2 fruit fly cellular contexts compared by ENCODE assay signal in genomic region chr3L:20517179-20517834, dm6.
TF ChIP-seq lines count a peak whose summit lies in the region.

No protein-coding gene starts in this region.

TF ChIP-seq in whole organism, adult, 20 proteins besides CTCF, POLR2A, EP300 and RAD21 (continued from another document):
- no peak for TF ChIP-seq CG1620 (GFP tag; optimal IDR thresholded peaks at IDR 0.05; lab: Kevin White, UChicago)

TF ChIP-seq in whole organism, embryonic, 481 proteins besides CTCF, POLR2A, EP300 and RAD21 (continued from another document):
- no peak for TF ChIP-seq HLH3B (GFP tag; IDR thresholded peaks at IDR 0.05; lab: Robert Waterston, UW)
- TF ChIP-seq hth (optimal IDR thresholded peaks at IDR 0.05; lab: Kevin White, UChicago): no peak
- peak; percentile 2 for TF ChIP-seq ac (GFP tag; optimal IDR thresholded peaks at IDR 0.05; lab: Kevin White, UChicago)
- TF ChIP-seq CHES-1-like (GFP tag; optimal IDR thresholded peaks at IDR 0.05; lab: Kevin White, UChicago): no peak
- TF ChIP-seq CG6272 (GFP tag; IDR thresholded peaks at IDR 0.05; lab: Robert Waterston, UW): no peak
- TF ChIP-seq CG8388 (GFP tag; optimal IDR thresholded peaks at IDR 0.05; lab: Kevin White, UChicago): peak; percentile 39
- peak; percentile 77 for TF ChIP-seq Deaf1 (tag; optimal IDR thresholded peaks at IDR 0.05; lab: Kevin White, UChicago)
- peak; percentile 27 for TF ChIP-seq ewg (GFP tag; optimal IDR thresholded peaks at IDR 0.05; lab: Kevin White, UChicago)
- TF ChIP-seq corto (GFP tag; optimal IDR thresholded peaks at IDR 0.05; lab: Kevin White, UChicago): no peak
- TF ChIP-seq kni (GFP tag; optimal IDR thresholded peaks at IDR 0.05; lab: Kevin White, UChicago): peak; percentile 49
- TF ChIP-seq CG8290 (GFP tag; optimal IDR thresholded peaks at IDR 0.05; lab: Kevin White, UChicago): no peak
- peak; percentile 3 to 39 for TF ChIP-seq CG8290 (tag; optimal IDR thresholded peaks at IDR 0.05; lab: Kevin White, UChicago)
- no peak for TF ChIP-seq CG6765 (GFP tag; optimal IDR thresholded peaks at IDR 0.05; lab: Kevin White, UChicago)
- no peak for TF ChIP-seq zen2 (GFP tag; IDR thresholded peaks at IDR 0.05; lab: Robert Waterston, UW; ENCODE audit: partially characterized antibody)
- TF ChIP-seq Antp (GFP tag; optimal IDR thresholded peaks at IDR 0.05; lab: Kevin White, UChicago): no peak
- TF ChIP-seq CG5245 (GFP tag; optimal IDR thresholded peaks at IDR 0.05; lab: Kevin White, UChicago): no peak
- peak; percentile 63 for TF ChIP-seq ttk (GFP tag; IDR thresholded peaks at IDR 0.05; lab: Robert Waterston, UW)
- no peak for TF ChIP-seq lmd (GFP tag; IDR thresholded peaks at IDR 0.05; lab: Robert Waterston, UW)
- TF ChIP-seq knrl (GFP tag; IDR thresholded peaks at IDR 0.05; lab: Robert Waterston, UW; ENCODE audit: partially characterized antibody): no peak
- TF ChIP-seq vnd (GFP tag; IDR thresholded peaks at IDR 0.05; lab: Robert Waterston, UW; ENCODE audit: partially characterized antibody): no peak
- TF ChIP-seq CG30403 (GFP tag; optimal IDR thresholded peaks at IDR 0.05; lab: Kevin White, UChicago): no peak
- no peak for TF ChIP-seq unc-4 (GFP tag; IDR thresholded peaks at IDR 0.05; lab: Robert Waterston, UW; ENCODE audit: partially characterized antibody)
- TF ChIP-seq ash1 (GFP tag; optimal IDR thresholded peaks at IDR 0.05; lab: Kevin White, UChicago): no peak
- TF ChIP-seq CG1832 (GFP tag; optimal IDR thresholded peaks at IDR 0.05; lab: Kevin White, UChicago): peak; percentile 91
- no peak for TF ChIP-seq CG7839 (tag; optimal IDR thresholded peaks at IDR 0.05; lab: Kevin White, UChicago)
- no peak for TF ChIP-seq CG8089 (GFP tag; optimal IDR thresholded peaks at IDR 0.05; lab: Kevin White, UChicago)
- no peak for TF ChIP-seq CG10431 (GFP tag; optimal IDR thresholded peaks at IDR 0.05; lab: Kevin White, UChicago)
- TF ChIP-seq abd-A (tag; optimal IDR thresholded peaks at IDR 0.05; lab: Kevin White, UChicago): peak; percentile 23
- peak; percentile 92 for TF ChIP-seq CG13894 (tag; optimal IDR thresholded peaks at IDR 0.05; lab: Kevin White, UChicago)
- no peak for TF ChIP-seq CG17829 (tag; optimal IDR thresholded peaks at IDR 0.05; lab: Kevin White, UChicago)
- TF ChIP-seq pros (GFP tag; optimal IDR thresholded peaks at IDR 0.05; lab: Kevin White, UChicago): peak; percentile 94
- no peak for TF ChIP-seq CG14860 (GFP tag; IDR thresholded peaks at IDR 0.05; lab: Robert Waterston, UW; ENCODE audit: partially characterized antibody)
- no peak for TF ChIP-seq CG4730 (GFP tag; IDR thresholded peaks at IDR 0.05; lab: Robert Waterston, UW)
- no peak for TF ChIP-seq cas (GFP tag; IDR thresholded peaks at IDR 0.05; lab: Robert Waterston, UW)
- no peak for TF ChIP-seq MBD-R2 (GFP tag; IDR thresholded peaks at IDR 0.05; lab: Robert Waterston, UW)
- TF ChIP-seq CG1233 (GFP tag; optimal IDR thresholded peaks at IDR 0.05; lab: Kevin White, UChicago): no peak
- no peak; the same call in 1 of the 2 replicates for TF ChIP-seq bbx (GFP tag; IDR thresholded peaks at IDR 0.05; lab: Robert Waterston, UW; ENCODE audit: partially characterized antibody)
- TF ChIP-seq nerfin-1 (tag; optimal IDR thresholded peaks at IDR 0.05; lab: Kevin White, UChicago): peak; percentile 14
- TF ChIP-seq CG31388 (GFP tag; optimal IDR thresholded peaks at IDR 0.05; lab: Kevin White, UChicago): no peak
- no peak for TF ChIP-seq dpn (GFP tag; optimal IDR thresholded peaks at IDR 0.05; lab: Kevin White, UChicago)
- TF ChIP-seq CG17328 (GFP tag; IDR thresholded peaks at IDR 0.05; lab: Robert Waterston, UW): no peak
- TF ChIP-seq ap (GFP tag; IDR thresholded peaks at IDR 0.05; lab: Robert Waterston, UW): no peak
- no peak for TF ChIP-seq mld (GFP tag; IDR thresholded peaks at IDR 0.05; lab: Robert Waterston, UW; ENCODE audit: partially characterized antibody)
- no peak for TF ChIP-seq Oaz (GFP tag; IDR thresholded peaks at IDR 0.05; lab: Robert Waterston, UW)
- TF ChIP-seq ci (GFP tag; IDR thresholded peaks at IDR 0.05; lab: Robert Waterston, UW): peak; percentile 41; the same call in 2 of the 3 replicates
- no peak for TF ChIP-seq br (optimal IDR thresholded peaks at IDR 0.05; lab: Kevin White, UChicago)
- no peak for TF ChIP-seq stwl (tag; optimal IDR thresholded peaks at IDR 0.05; lab: Kevin White, UChicago)
- TF ChIP-seq CG10321 (GFP tag; IDR thresholded peaks at IDR 0.05; lab: Robert Waterston, UW): peak; percentile 86
- peak; percentile 45; the same call in 1 of the 2 replicates for TF ChIP-seq CG4360 (GFP tag; IDR thresholded peaks at IDR 0.05; lab: Robert Waterston, UW)
- TF ChIP-seq Hand (GFP tag; optimal IDR thresholded peaks at IDR 0.05; lab: Kevin White, UChicago): no peak
- TF ChIP-seq CG8359 (GFP tag; optimal IDR thresholded peaks at IDR 0.05; lab: Kevin White, UChicago; ENCODE audit: borderline replicate concordance): no peak
- no peak for TF ChIP-seq CG11695 (GFP tag; IDR thresholded peaks at IDR 0.05; lab: Robert Waterston, UW)
- TF ChIP-seq usp (GFP tag; optimal IDR thresholded peaks at IDR 0.05; lab: Kevin White, UChicago): no peak
- TF ChIP-seq eyg (GFP tag; optimal IDR thresholded peaks at IDR 0.05; lab: Kevin White, UChicago): no peak
- no peak for TF ChIP-seq CG3995 (GFP tag; optimal IDR thresholded peaks at IDR 0.05; lab: Kevin White, UChicago)
- peak; percentile 76 for TF ChIP-seq crol (GFP tag; IDR thresholded peaks at IDR 0.05; lab: Robert Waterston, UW)
- no peak for TF ChIP-seq CG5180 (GFP tag; optimal IDR thresholded peaks at IDR 0.05; lab: Kevin White, UChicago)
- peak; percentile 31 for TF ChIP-seq CG12071 (GFP tag; optimal IDR thresholded peaks at IDR 0.05; lab: Kevin White, UChicago)
- TF ChIP-seq slp2 (GFP tag; optimal IDR thresholded peaks at IDR 0.05; lab: Kevin White, UChicago): no peak
- no peak for TF ChIP-seq PHDP (tag; optimal IDR thresholded peaks at IDR 0.05; lab: Kevin White, UChicago)
- TF ChIP-seq sens (GFP tag; lab: Kevin White, UChicago): peak; percentile 64
- no peak for TF ChIP-seq p53 (GFP tag; optimal IDR thresholded peaks at IDR 0.05; lab: Kevin White, UChicago)
- peak; percentile 58 for TF ChIP-seq Kr (GFP tag; optimal IDR thresholded peaks at IDR 0.05; lab: Kevin White, UChicago)
- no peak for TF ChIP-seq BEAF-32 (GFP tag; optimal IDR thresholded peaks at IDR 0.05; lab: Kevin White, UChicago)
- no peak for TF ChIP-seq CG1792 (GFP tag; optimal IDR thresholded peaks at IDR 0.05; lab: Kevin White, UChicago)
- no peak for TF ChIP-seq CG7372 (GFP tag; IDR thresholded peaks at IDR 0.05; lab: Robert Waterston, UW)
- TF ChIP-seq grn (GFP tag; optimal IDR thresholded peaks at IDR 0.05; lab: Kevin White, UChicago): no peak
- TF ChIP-seq CG11723 (GFP tag; optimal IDR thresholded peaks at IDR 0.05; lab: Kevin White, UChicago): peak; percentile 22
- no peak for TF ChIP-seq pnt (GFP tag; optimal IDR thresholded peaks at IDR 0.05; lab: Kevin White, UChicago)
- no peak for TF ChIP-seq gt (GFP tag; IDR thresholded peaks at IDR 0.05; lab: Robert Waterston, UW)
- TF ChIP-seq unpg (GFP tag; optimal IDR thresholded peaks at IDR 0.05; lab: Kevin White, UChicago): no peak
- TF ChIP-seq nom (GFP tag; optimal IDR thresholded peaks at IDR 0.05; lab: Kevin White, UChicago): peak; percentile 27
- TF ChIP-seq Ada2b (GFP tag; IDR thresholded peaks at IDR 0.05; lab: Robert Waterston, UW): no peak
- no peak for TF ChIP-seq YL-1 (GFP tag; optimal IDR thresholded peaks at IDR 0.05; lab: Kevin White, UChicago)
- no peak for TF ChIP-seq HLH54F (GFP tag; optimal IDR thresholded peaks at IDR 0.05; lab: Kevin White, UChicago)
- no peak for TF ChIP-seq CG8944 (GFP tag; optimal IDR thresholded peaks at IDR 0.05; lab: Kevin White, UChicago)
- peak; percentile 73 for TF ChIP-seq kay (GFP tag; optimal IDR thresholded peaks at IDR 0.05; lab: Kevin White, UChicago)
- no peak for TF ChIP-seq sqz (GFP tag; optimal IDR thresholded peaks at IDR 0.05; lab: Kevin White, UChicago)
- TF ChIP-seq yki (optimal IDR thresholded peaks at IDR 0.05; lab: Kevin White, UChicago): no peak
- TF ChIP-seq CG17612 (GFP tag; IDR thresholded peaks at IDR 0.05; lab: Robert Waterston, UW): no peak
- TF ChIP-seq tap (tag; optimal IDR thresholded peaks at IDR 0.05; lab: Kevin White, UChicago): no peak
- no peak for TF ChIP-seq Aef1 (GFP tag; IDR thresholded peaks at IDR 0.05; lab: Robert Waterston, UW)
- TF ChIP-seq Spps (tag; optimal IDR thresholded peaks at IDR 0.05; lab: Kevin White, UChicago): no peak
- peak; percentile 74 for TF ChIP-seq D (optimal IDR thresholded peaks at IDR 0.05; lab: Kevin White, UChicago)
- TF ChIP-seq D (GFP tag; optimal IDR thresholded peaks at IDR 0.05; lab: Kevin White, UChicago): no peak
- TF ChIP-seq en (GFP tag; optimal IDR thresholded peaks at IDR 0.05; lab: Kevin White, UChicago): no peak
- TF ChIP-seq esg (GFP tag; conservative IDR thresholded peaks at IDR 0.05; lab: Robert Waterston, UW): no peak
- peak; percentile 45; the same call in 1 of the 2 replicates for TF ChIP-seq rib (GFP tag; IDR thresholded peaks at IDR 0.05; lab: Robert Waterston, UW)
- 0 out of 3 replicates have a peak, but pooled peaks have one; percentile 28 for TF ChIP-seq CG16813 (GFP tag; IDR thresholded peaks at IDR 0.05; lab: Robert Waterston, UW; ENCODE audit: partially characterized antibody)
- no peak for TF ChIP-seq Pdp1 (GFP tag; optimal IDR thresholded peaks at IDR 0.05; lab: Kevin White, UChicago)
- no peak for TF ChIP-seq CG17361 (GFP tag; IDR thresholded peaks at IDR 0.05; lab: Robert Waterston, UW)
- no peak for TF ChIP-seq hkb (optimal IDR thresholded peaks at IDR 0.05; lab: Kevin White, UChicago)
- peak; percentile 33; the same call in 1 of the 2 replicates for TF ChIP-seq hkb (GFP tag; IDR thresholded peaks at IDR 0.05; lab: Robert Waterston, UW)
- no peak for TF ChIP-seq emc (GFP tag; optimal IDR thresholded peaks at IDR 0.05; lab: Kevin White, UChicago)
- TF ChIP-seq CG10979 (tag; optimal IDR thresholded peaks at IDR 0.05; lab: Kevin White, UChicago): no peak
- TF ChIP-seq CG10565 (GFP tag; optimal IDR thresholded peaks at IDR 0.05; lab: Kevin White, UChicago): no peak
- TF ChIP-seq CG13424 (tag; optimal IDR thresholded peaks at IDR 0.05; lab: Kevin White, UChicago): no peak
- TF ChIP-seq tx (GFP tag; optimal IDR thresholded peaks at IDR 0.05; lab: Kevin White, UChicago): no peak
- TF ChIP-seq Dfd (GFP tag; optimal IDR thresholded peaks at IDR 0.05; lab: Kevin White, UChicago): no peak
- TF ChIP-seq CG15601 (tag; optimal IDR thresholded peaks at IDR 0.05; lab: Kevin White, UChicago): no peak
- no peak for TF ChIP-seq insv (GFP tag; optimal IDR thresholded peaks at IDR 0.05; lab: Kevin White, UChicago)
- no peak for TF ChIP-seq CG2889 (GFP tag; IDR thresholded peaks at IDR 0.05; lab: Robert Waterston, UW)
- TF ChIP-seq CG3726 (GFP tag; IDR thresholded peaks at IDR 0.05; lab: Robert Waterston, UW): no peak
- no peak for TF ChIP-seq CG6654 (GFP tag; optimal IDR thresholded peaks at IDR 0.05; lab: Kevin White, UChicago)
- no peak for TF ChIP-seq otp (GFP tag; IDR thresholded peaks at IDR 0.05; lab: Robert Waterston, UW)
- TF ChIP-seq CG15479 (GFP tag; optimal IDR thresholded peaks at IDR 0.05; lab: Kevin White, UChicago): peak; percentile 96
- TF ChIP-seq CG3163 (GFP tag; optimal IDR thresholded peaks at IDR 0.05; lab: Kevin White, UChicago): peak; percentile 61
- no peak for TF ChIP-seq Hsf (GFP tag; optimal IDR thresholded peaks at IDR 0.05; lab: Kevin White, UChicago)
- TF ChIP-seq CG33213 (GFP tag; optimal IDR thresholded peaks at IDR 0.05; lab: Kevin White, UChicago): no peak
- peak; percentile 54 for TF ChIP-seq da (GFP tag; optimal IDR thresholded peaks at IDR 0.05; lab: Kevin White, UChicago)
- no peak for TF ChIP-seq so (GFP tag; IDR thresholded peaks at IDR 0.05; lab: Robert Waterston, UW)
- no peak for TF ChIP-seq CG13287 (GFP tag; IDR thresholded peaks at IDR 0.05; lab: Robert Waterston, UW; ENCODE audit: partially characterized antibody)
- no peak for TF ChIP-seq Nf-YB (GFP tag; optimal IDR thresholded peaks at IDR 0.05; lab: Kevin White, UChicago)
- TF ChIP-seq cato (GFP tag; optimal IDR thresholded peaks at IDR 0.05; lab: Kevin White, UChicago; ENCODE audit: borderline replicate concordance): no peak
- TF ChIP-seq Nf-YC (tag; optimal IDR thresholded peaks at IDR 0.05; lab: Kevin White, UChicago): no peak
- TF ChIP-seq CG10366 (GFP tag; IDR thresholded peaks at IDR 0.05; lab: Robert Waterston, UW): no peak
- TF ChIP-seq lov (optimal IDR thresholded peaks at IDR 0.05; lab: Kevin White, UChicago): no peak
- TF ChIP-seq lov (GFP tag; IDR thresholded peaks at IDR 0.05; lab: Robert Waterston, UW): no peak
- no peak for TF ChIP-seq lbe (GFP tag; optimal IDR thresholded peaks at IDR 0.05; lab: Kevin White, UChicago)
- peak; percentile 45; the same call in 1 of the 2 replicates for TF ChIP-seq ato (GFP tag; IDR thresholded peaks at IDR 0.05; lab: Robert Waterston, UW; ENCODE audit: partially characterized antibody)
- peak; percentile 64 for TF ChIP-seq zen (tag; optimal IDR thresholded peaks at IDR 0.05; lab: Kevin White, UChicago)
- peak; percentile 46 for TF ChIP-seq cad (GFP tag; optimal IDR thresholded peaks at IDR 0.05; lab: Kevin White, UChicago)
- TF ChIP-seq Atf3 (GFP tag; optimal IDR thresholded peaks at IDR 0.05; lab: Kevin White, UChicago): no peak
- no peak for TF ChIP-seq zf30C (GFP tag; optimal IDR thresholded peaks at IDR 0.05; lab: Kevin White, UChicago)
- TF ChIP-seq Side (GFP tag; optimal IDR thresholded peaks at IDR 0.05; lab: Kevin White, UChicago): peak; percentile 17
- no peak for TF ChIP-seq ATbp (GFP tag; optimal IDR thresholded peaks at IDR 0.05; lab: Kevin White, UChicago)
- no peak for TF ChIP-seq Meics (GFP tag; optimal IDR thresholded peaks at IDR 0.05; lab: Kevin White, UChicago)
- TF ChIP-seq CG8765 (GFP tag; IDR thresholded peaks at IDR 0.05; lab: Robert Waterston, UW): no peak
- no peak for TF ChIP-seq MESR4 (GFP tag; optimal IDR thresholded peaks at IDR 0.05; lab: Kevin White, UChicago)
- TF ChIP-seq CG12104 (GFP tag; optimal IDR thresholded peaks at IDR 0.05; lab: Kevin White, UChicago): no peak
- TF ChIP-seq CG2199 (GFP tag; IDR thresholded peaks at IDR 0.05; lab: Robert Waterston, UW): peak; percentile 86
